Fruit fly (Drosophila melanogaster): ENCODE results near the gene Eip78C.

Eip78C gene

DNA sequence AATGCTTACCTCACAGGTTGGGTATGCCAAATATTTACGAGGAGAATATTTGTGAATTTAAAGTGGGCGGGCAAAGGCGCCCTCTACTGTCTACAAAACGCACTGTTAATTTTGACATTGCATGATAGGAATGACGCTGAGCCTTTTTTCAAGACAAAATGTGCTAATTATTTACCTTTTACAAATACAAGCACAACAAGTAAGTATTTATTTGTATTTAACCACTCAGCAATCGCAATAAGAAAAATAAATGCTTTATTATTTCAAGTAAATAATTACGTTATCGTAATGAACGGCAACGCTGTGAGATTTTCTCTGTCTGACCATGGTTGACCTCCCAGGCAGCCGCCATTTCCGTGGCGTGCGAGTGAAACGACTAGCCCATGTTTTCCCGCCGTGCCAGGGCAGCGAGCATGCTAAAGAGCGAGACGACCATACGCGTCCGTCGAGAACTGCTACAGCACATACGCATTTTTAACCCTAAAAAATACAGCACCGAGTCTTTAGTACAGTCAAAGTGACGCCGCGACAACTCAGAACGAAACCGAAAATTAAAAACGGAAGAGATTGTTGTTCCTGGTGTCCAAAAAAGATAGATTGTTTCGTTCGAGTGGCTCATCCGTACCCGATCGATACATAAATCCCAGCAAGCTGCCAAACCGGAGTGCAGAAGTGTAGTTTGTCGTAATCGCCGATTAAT, 59.4 kb downstream of the Eip78C start, which contains the start of the genes CG12974 and pzg (continued):
- no peak for TF ChIP-seq Dfd (GFP tag; optimal IDR thresholded peaks at IDR 0.05)
- peak; percentile 73 for TF ChIP-seq vnd (GFP tag; IDR thresholded peaks at IDR 0.05; ENCODE audit: partially characterized antibody)
- peak; percentile 69 for TF ChIP-seq maf-S (GFP tag; optimal IDR thresholded peaks at IDR 0.05)
- peak; percentile 81 for TF ChIP-seq B-H2 (GFP tag; optimal IDR thresholded peaks at IDR 0.05)
- TF ChIP-seq B-H1 (GFP tag; IDR thresholded peaks at IDR 0.05), result peak; percentile 79
- peak; percentile 73; the same call in 1 of the 2 replicates for TF ChIP-seq H2.0 (GFP tag; IDR thresholded peaks at IDR 0.05)
- TF ChIP-seq Dbx (GFP tag; IDR thresholded peaks at IDR 0.05), result peak; percentile 91
- TF ChIP-seq E2f2 (GFP tag; IDR thresholded peaks at IDR 0.05), result peak; percentile 94
- no peak for TF ChIP-seq lov (optimal IDR thresholded peaks at IDR 0.05)
- TF ChIP-seq lov (GFP tag; IDR thresholded peaks at IDR 0.05), result peak; percentile 81; the same call in 2 of the 3 replicates
- TF ChIP-seq Tbp (GFP tag; optimal IDR thresholded peaks at IDR 0.05), result no peak
- TF ChIP-seq Jarid2 (GFP tag; optimal IDR thresholded peaks at IDR 0.05), result peak; percentile 45
- peak; percentile 64 for TF ChIP-seq CG3163 (GFP tag; optimal IDR thresholded peaks at IDR 0.05)
- peak; percentile 88 for TF ChIP-seq Hr3 (GFP tag; optimal IDR thresholded peaks at IDR 0.05)
- TF ChIP-seq CG4730 (GFP tag; IDR thresholded peaks at IDR 0.05), result peak; percentile 61
- TF ChIP-seq CG8089 (GFP tag; optimal IDR thresholded peaks at IDR 0.05), result peak; percentile 80
- peak; percentile 56 for TF ChIP-seq Dek (tag; optimal IDR thresholded peaks at IDR 0.05)
- TF ChIP-seq sisA (GFP tag; IDR thresholded peaks at IDR 0.05), result peak; percentile 95
- TF ChIP-seq CG16863 (GFP tag; optimal IDR thresholded peaks at IDR 0.05), result peak; percentile 62
- TF ChIP-seq bigmax (GFP tag; optimal IDR thresholded peaks at IDR 0.05), result peak; percentile 92
- 0 out of 2 replicates have a peak, but pooled peaks have one; percentile 44 for TF ChIP-seq sim (GFP tag; IDR thresholded peaks at IDR 0.05)
- peak; percentile 78 for TF ChIP-seq CG1647 (GFP tag; optimal IDR thresholded peaks at IDR 0.05)
- peak; percentile 10 for TF ChIP-seq CG4707 (GFP tag; optimal IDR thresholded peaks at IDR 0.05)
- 0 out of 3 replicates have a peak, but pooled peaks have one; percentile 38 for TF ChIP-seq CG2199 (GFP tag; IDR thresholded peaks at IDR 0.05)
- peak; percentile 75 for TF ChIP-seq CG13287 (GFP tag; IDR thresholded peaks at IDR 0.05; ENCODE audit: partially characterized antibody)
- no peak for TF ChIP-seq psq (GFP tag; optimal IDR thresholded peaks at IDR 0.05)
- TF ChIP-seq Trl (optimal IDR thresholded peaks at IDR 0.05), result no peak
- TF ChIP-seq Trl (GFP tag; optimal IDR thresholded peaks at IDR 0.05), result peak; percentile 78
- TF ChIP-seq ATbp (GFP tag; optimal IDR thresholded peaks at IDR 0.05), result peak; percentile 55
- TF ChIP-seq Dp (GFP tag; optimal IDR thresholded peaks at IDR 0.05), result peak; percentile 89
- TF ChIP-seq CG18262 (tag; optimal IDR thresholded peaks at IDR 0.05), result peak; percentile 76
- TF ChIP-seq Myb (GFP tag; optimal IDR thresholded peaks at IDR 0.05), result peak; percentile 70
- peak in 1 of 3 experiments; percentile 32 for TF ChIP-seq Stat92E (GFP tag; optimal IDR thresholded peaks at IDR 0.05)
- TF ChIP-seq lmd (GFP tag; IDR thresholded peaks at IDR 0.05), result peak; percentile 93
- peak; percentile 55 for TF ChIP-seq Atf3 (GFP tag; optimal IDR thresholded peaks at IDR 0.05)
- TF ChIP-seq sima (GFP tag; optimal IDR thresholded peaks at IDR 0.05), result no peak
- TF ChIP-seq NK7.1 (GFP tag; optimal IDR thresholded peaks at IDR 0.05), result peak; percentile 1
- TF ChIP-seq TFAM (GFP tag; optimal IDR thresholded peaks at IDR 0.05), result no peak
- peak; percentile 88 for TF ChIP-seq Abd-B (GFP tag; optimal IDR thresholded peaks at IDR 0.05)
- peak; percentile 59 for TF ChIP-seq CG18476 (GFP tag; optimal IDR thresholded peaks at IDR 0.05)
- 0 out of 2 replicates have a peak, but pooled peaks have one; percentile 37 for TF ChIP-seq Poxn (GFP tag; IDR thresholded peaks at IDR 0.05)
- TF ChIP-seq Xrp1 (GFP tag; IDR thresholded peaks at IDR 0.05), result peak; percentile 86
- peak; percentile 63 for TF ChIP-seq ems (GFP tag; optimal IDR thresholded peaks at IDR 0.05)
- peak; percentile 19 for TF ChIP-seq CG12219 (GFP tag; optimal IDR thresholded peaks at IDR 0.05)
- TF ChIP-seq CG11398 (GFP tag; optimal IDR thresholded peaks at IDR 0.05), result peak; percentile 40
- TF ChIP-seq CG34422 (GFP tag; IDR thresholded peaks at IDR 0.05), result peak; percentile 91
- TF ChIP-seq her (GFP tag; optimal IDR thresholded peaks at IDR 0.05), result no peak
- TF ChIP-seq CG31365 (tag; optimal IDR thresholded peaks at IDR 0.05), result no peak
- no peak for TF ChIP-seq crc (GFP tag; optimal IDR thresholded peaks at IDR 0.05)
- TF ChIP-seq CG6813 (GFP tag; optimal IDR thresholded peaks at IDR 0.05), result peak; percentile 38

Measured in whole organism, embryonic.